Worm (Caenorhabditis elegans): ENCODE measurements around the gene srh-247.

DNA sequence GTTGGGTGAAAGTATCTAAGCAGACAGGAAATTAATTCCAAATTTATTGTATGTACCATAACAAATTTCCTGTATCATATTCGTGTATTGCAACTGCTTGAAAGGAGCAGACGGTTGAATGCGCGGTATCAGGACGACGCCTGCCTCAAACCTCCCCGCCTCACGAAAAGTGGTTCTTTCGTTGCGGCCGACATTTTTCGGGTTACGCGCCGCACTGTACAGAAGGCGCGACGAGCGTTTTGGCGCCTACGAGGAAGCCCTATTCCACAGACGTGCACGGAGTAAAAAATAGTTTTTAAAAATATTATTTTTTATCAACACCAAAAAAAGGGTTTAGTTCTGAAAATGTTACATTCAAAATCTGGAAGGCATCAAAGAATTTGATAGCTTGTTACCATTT is 13.8 kb downstream of the srh-247 start:
- no peak for TF ChIP-seq nhr-237 (tag; optimal IDR thresholded peaks at IDR 0.05)
- TF ChIP-seq zag-1 (tag; optimal IDR thresholded peaks at IDR 0.05): no peak
- no peak for TF ChIP-seq unc-62 (GFP tag; optimal IDR thresholded peaks at IDR 0.05)
- no peak for TF ChIP-seq nhr-11 (tag; optimal IDR thresholded peaks at IDR 0.05)
- no peak for TF ChIP-seq egl-27 (tag; optimal IDR thresholded peaks at IDR 0.05)
- no peak for TF ChIP-seq unc-39 (tag; optimal IDR thresholded peaks at IDR 0.05)
- TF ChIP-seq unc-55 (GFP tag; optimal IDR thresholded peaks at IDR 0.05): no peak
- no peak for TF ChIP-seq fos-1 (tag; optimal IDR thresholded peaks at IDR 0.05)
- TF ChIP-seq ama-1 (optimal IDR thresholded peaks at IDR 0.05): no peak
- TF ChIP-seq nhr-77 (tag; optimal IDR thresholded peaks at IDR 0.05): no peak
- TF ChIP-seq aly-2 (tag; optimal IDR thresholded peaks at IDR 0.05): no peak
- no peak for TF ChIP-seq ZK546.5 (tag; optimal IDR thresholded peaks at IDR 0.05)
- no peak for TF ChIP-seq R02D3.7 (tag; optimal IDR thresholded peaks at IDR 0.05)
- no peak for TF ChIP-seq skn-1 (tag; optimal IDR thresholded peaks at IDR 0.05)
